Fruit fly (Drosophila melanogaster): ENCODE results near the gene bocks.

The bocks gene

DNA sequence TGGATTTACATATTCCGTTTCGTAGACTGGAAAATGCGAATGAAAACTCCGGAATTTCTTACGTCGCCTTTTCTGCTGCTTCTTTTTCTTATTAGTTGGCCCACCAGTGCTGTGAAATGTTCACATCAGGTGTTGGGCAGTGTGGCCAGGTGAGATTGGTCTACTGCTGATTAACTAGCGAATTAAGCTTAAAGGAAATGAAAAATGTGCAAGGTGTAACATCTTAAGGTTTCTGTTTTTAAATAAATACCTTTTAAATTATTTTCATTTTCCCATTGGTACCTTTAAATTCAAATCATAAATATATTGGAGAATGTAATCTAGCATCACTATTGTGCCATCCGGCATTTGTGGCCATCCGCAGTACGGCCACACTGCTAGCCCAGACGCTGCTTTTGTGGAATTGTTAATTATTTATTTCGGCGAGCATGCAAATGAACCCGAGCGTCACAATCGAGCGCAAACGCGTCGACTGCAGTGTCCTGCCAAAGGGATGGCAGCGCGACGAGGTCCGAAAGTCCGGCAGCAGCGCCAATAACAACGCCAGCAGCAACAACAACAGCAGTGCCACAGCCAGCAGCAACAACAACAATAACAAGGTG, 31.3 kb downstream of the bocks start, which contains the start of the genes AP-1mu and MBD-like:
AP-1mu (minus strand) TSS at position 113 of the 602 bp plus-strand sequence.
MBD-like (plus strand) TSS at position 348 of the 602 bp plus-strand sequence.
- TF ChIP-seq kni (GFP tag; optimal IDR thresholded peaks at IDR 0.05) (peak; percentile 10), CG8388 (GFP tag; optimal IDR thresholded peaks at IDR 0.05) (peak; percentile 27), Dref (GFP tag; IDR thresholded peaks at IDR 0.05) (0 out of 2 replicates have a peak, but pooled peaks have one; percentile 37), BtbVII (GFP tag; optimal IDR thresholded peaks at IDR 0.05) (peak; percentile 40), dan (GFP tag; IDR thresholded peaks at IDR 0.05) (0 out of 2 replicates have a peak, but pooled peaks have one; percentile 16), CG11695 (GFP tag; IDR thresholded peaks at IDR 0.05) (no peak), Awh (GFP tag; IDR thresholded peaks at IDR 0.05) (no peak), CG30431 (GFP tag; optimal IDR thresholded peaks at IDR 0.05) (peak; percentile 31), D19A (tag; optimal IDR thresholded peaks at IDR 0.05) (no peak), Xrp1 (GFP tag; IDR thresholded peaks at IDR 0.05) (peak; percentile 50), CrebB (tag; optimal IDR thresholded peaks at IDR 0.05) (no peak), CG10462 (GFP tag; optimal IDR thresholded peaks at IDR 0.05) (peak; percentile 41), CG9932 (GFP tag; IDR thresholded peaks at IDR 0.05) (peak; percentile 83), CG34224 (GFP tag; IDR thresholded peaks at IDR 0.05; ENCODE audit: partially characterized antibody) (peak; percentile 34; the same call in 1 of the 3 replicates), stc (GFP tag; IDR thresholded peaks at IDR 0.05) (no peak), CG8944 (GFP tag; optimal IDR thresholded peaks at IDR 0.05) (peak; percentile 63), ftz-f1 (GFP tag; optimal IDR thresholded peaks at IDR 0.05) (no peak), Meics (GFP tag; optimal IDR thresholded peaks at IDR 0.05) (peak; percentile 48), CG8281 (tag; optimal IDR thresholded peaks at IDR 0.05) (no peak), CG18599 (GFP tag; optimal IDR thresholded peaks at IDR 0.05) (no peak), CG1602 (GFP tag; optimal IDR thresholded peaks at IDR 0.05) (peak; percentile 73), CG15601 (tag; optimal IDR thresholded peaks at IDR 0.05) (peak; percentile 58), CG30020 (tag; optimal IDR thresholded peaks at IDR 0.05) (peak; percentile 59), CG6765 (GFP tag; optimal IDR thresholded peaks at IDR 0.05) (peak; percentile 33), insv (GFP tag; optimal IDR thresholded peaks at IDR 0.05) (peak; percentile 68 to 97), Dp (GFP tag; optimal IDR thresholded peaks at IDR 0.05) (peak; percentile 28), Bgb (GFP tag; IDR thresholded peaks at IDR 0.05; ENCODE audit: partially characterized antibody) (no peak), gt (GFP tag; IDR thresholded peaks at IDR 0.05) (0 out of 2 replicates have a peak, but pooled peaks have one; percentile 14), wor (GFP tag; IDR thresholded peaks at IDR 0.05) (peak; percentile 34; the same call in 1 of the 2 replicates), Taf1 (GFP tag; IDR thresholded peaks at IDR 0.05) (peak; percentile 48; the same call in 1 of the 2 replicates), vvl (GFP tag; IDR thresholded peaks at IDR 0.05) (peak; percentile 75), Antp (GFP tag; optimal IDR thresholded peaks at IDR 0.05) (peak; percentile 63), Dfd (GFP tag; optimal IDR thresholded peaks at IDR 0.05) (no peak), eyg (GFP tag; optimal IDR thresholded peaks at IDR 0.05) (peak; percentile 19), sens-2 (GFP tag; IDR thresholded peaks at IDR 0.05) (no peak), bab2 (GFP tag; optimal IDR thresholded peaks at IDR 0.05) (peak; percentile 62), Dip3 (GFP tag; optimal IDR thresholded peaks at IDR 0.05) (peak; percentile 68), Ets65A (GFP tag) (peak; percentile 95), Ptx1 (GFP tag; IDR thresholded peaks at IDR 0.05) (peak; percentile 83), CG18476 (GFP tag; optimal IDR thresholded peaks at IDR 0.05) (peak; percentile 62), Six4 (GFP tag; optimal IDR thresholded peaks at IDR 0.05) (peak; percentile 20), corto (GFP tag; optimal IDR thresholded peaks at IDR 0.05) (no peak), dm (GFP tag; optimal IDR thresholded peaks at IDR 0.05) (peak; percentile 30), unpg (GFP tag; optimal IDR thresholded peaks at IDR 0.05) (peak; percentile 66), CG14050 (GFP tag; IDR thresholded peaks at IDR 0.05) (no peak), run (tag; optimal IDR thresholded peaks at IDR 0.05) (no peak), CG8359 (GFP tag; optimal IDR thresholded peaks at IDR 0.05; ENCODE audit: borderline replicate concordance) (peak; percentile 35), Sry-β (GFP tag; optimal IDR thresholded peaks at IDR 0.05) (peak; percentile 76), chinmo (GFP tag; IDR thresholded peaks at IDR 0.05; ENCODE audit: partially characterized antibody) (0 out of 4 replicates have a peak, but pooled peaks have one; percentile 10), nerfin-2 (GFP tag; IDR thresholded peaks at IDR 0.05; ENCODE audit: partially characterized antibody) (no peak)

Data from whole organism, embryonic.